Fruit fly (Drosophila melanogaster) whole organism, embryonic: ENCODE measurements around the gene CG32354.

ENCODE experiments used
- BtbVII ChIP-seq: fragments of 200-800 bp; sonication (Bioruptor generic); optimal IDR thresholded peaks from 3 replicates; lab custom pipeline; 2017; ENCODE audit warnings: missing biosample characterization, mild to moderate bottlenecking, missing genetic modification characterization
- CG10274 ChIP-seq: fragments of 200-800 bp; sonication (Bioruptor generic); optimal IDR thresholded peaks from 3 replicates; lab custom pipeline; 2017; ENCODE audit warnings: missing biosample characterization, mild to moderate bottlenecking, missing genetic modification characterization
- CG10654 ChIP-seq: fragments of 200-800 bp; sonication (Bioruptor generic); optimal IDR thresholded peaks from 2 replicates; lab custom pipeline; 2016; ENCODE audit warnings: missing biosample characterization, missing genetic modification characterization
- CG10979 ChIP-seq: fragments of 200-800 bp; sonication (Bioruptor generic); optimal IDR thresholded peaks from 2 replicates; lab custom pipeline; 2018; ENCODE audit warnings: missing biosample characterization, mild to moderate bottlenecking, missing genetic modification characterization, moderate library complexity
- CG11093 ChIP-seq: fragments of 200-800 bp; sonication (Bioruptor generic); IDR thresholded peaks from 3 replicates; pipeline ENCODE4 v1.3.6; 2022; ENCODE audit warnings: missing biosample characterization, missing genetic modification characterization
- CG11456 ChIP-seq: fragments of 200-800 bp; sonication (Bioruptor generic); IDR thresholded peaks from 3 replicates; pipeline ENCODE4 v1.3.6; 2022; ENCODE audit warnings: missing biosample characterization, missing genetic modification characterization
- CG13894 ChIP-seq: fragments of 200-800 bp; sonication (Bioruptor generic); optimal IDR thresholded peaks from 3 replicates; lab custom pipeline; 2018; ENCODE audit warnings: missing biosample characterization, mild to moderate bottlenecking, missing genetic modification characterization, moderate library complexity
- CG17802 ChIP-seq: fragments of 200-800 bp; sonication (Bioruptor generic); optimal IDR thresholded peaks from 2 replicates; lab custom pipeline; 2018; ENCODE audit warnings: missing biosample characterization, mild to moderate bottlenecking, missing genetic modification characterization, moderate library complexity
- CG18011 ChIP-seq: fragments of 200-800 bp; sonication (Bioruptor generic); optimal IDR thresholded peaks from 2 replicates; lab custom pipeline; 2017; ENCODE audit warnings: missing biosample characterization, missing genetic modification characterization, mild to moderate bottlenecking, moderate library complexity, missing genotype
- CG2678 ChIP-seq: fragments of 200-800 bp; sonication (Bioruptor generic); optimal IDR thresholded peaks from 3 replicates; lab custom pipeline; 2019; ENCODE audit warnings: missing biosample characterization, mild to moderate bottlenecking, missing genetic modification characterization, moderate library complexity
- CG2712 ChIP-seq: fragments of 200-800 bp; optimal IDR thresholded peaks from 3 replicates; lab custom pipeline; 2019; ENCODE audit warnings: missing biosample characterization, mild to moderate bottlenecking, missing genetic modification characterization, moderate library complexity
- CG31365 ChIP-seq: fragments of 200-800 bp; sonication (Bioruptor generic); optimal IDR thresholded peaks from 2 replicates; lab custom pipeline; 2018; ENCODE audit warnings: missing biosample characterization, mild to moderate bottlenecking, missing genetic modification characterization
- CG34376 ChIP-seq: fragments of 200-800 bp; sonication (Bioruptor generic); optimal IDR thresholded peaks from 2 replicates; lab custom pipeline; 2018; ENCODE audit warnings: missing biosample characterization, mild to moderate bottlenecking, missing genetic modification characterization
- CG5245 ChIP-seq: fragments of 200-800 bp; sonication (Bioruptor generic); optimal IDR thresholded peaks from 3 replicates; lab custom pipeline; 2016; ENCODE audit warnings: missing biosample characterization, missing genetic modification characterization
- CG6254 ChIP-seq: fragments of 200-800 bp; sonication (Bioruptor generic); optimal IDR thresholded peaks from 3 replicates; lab custom pipeline; 2017; ENCODE audit warnings: mild to moderate bottlenecking, missing biosample characterization, missing genetic modification reagents, missing genetic modification characterization
- CTCF ChIP-seq: fragments of 200-800 bp; sonication (Bioruptor generic); optimal IDR thresholded peaks from 2 replicates; lab custom pipeline; 2017; ENCODE audit warnings: missing biosample characterization, mild to moderate bottlenecking, missing genetic modification characterization, moderate library complexity
- Chrac-16 ChIP-seq: fragments of 200-800 bp; sonication (Bioruptor generic); optimal IDR thresholded peaks from 3 replicates; lab custom pipeline; 2016; ENCODE audit warnings: missing biosample characterization, missing genetic modification characterization
- Dref ChIP-seq: fragments of 200-800 bp; sonication (Bioruptor generic); IDR thresholded peaks from 2 replicates; pipeline ENCODE4 v1.3.6; 2022; ENCODE audit warnings: missing biosample characterization, missing genetic modification characterization
- E2f2 ChIP-seq: fragments of 200-800 bp; sonication (Bioruptor generic); IDR thresholded peaks from 2 replicates; pipeline ENCODE4 v1.3.6; 2022; ENCODE audit warnings: missing biosample characterization, missing genetic modification characterization
- Ets65A ChIP-seq: fragments of 200-800 bp; sonication (Bioruptor generic); peaks from one replicate; lab custom pipeline; 2016; ENCODE audit warnings: missing biosample characterization, missing genetic modification characterization
- Hr51 ChIP-seq, 2 experiments: fragments of 200-800 bp; sonication (Bioruptor generic); optimal IDR thresholded peaks; 2 replicates in 1 of 2; 3 replicates in 1 of 2; lab custom pipeline; 2016 to 2018; ENCODE audit warnings: missing biosample characterization in 2 of 2, missing genetic modification characterization in 2 of 2, mild to moderate bottlenecking in 1 of 2, moderate library complexity in 1 of 2
- Hr78 ChIP-seq, 2 experiments: fragments of 200-800 bp in 1 of 2; fragments of >200 bp in 1 of 2; sonication (Bioruptor generic) in 1 of 2; optimal IDR thresholded peaks; 2 replicates each; lab custom pipeline; 2017 to 2019; ENCODE audit warnings: missing biosample characterization in 2 of 2, missing genetic modification characterization in 2 of 2, mild to moderate bottlenecking in 1 of 2, moderate library complexity in 1 of 2
- Hsf ChIP-seq: fragments of 200-800 bp; sonication (Bioruptor generic); optimal IDR thresholded peaks from 3 replicates; lab custom pipeline; 2016; ENCODE audit warnings: missing biosample characterization, missing genetic modification characterization
- Myb ChIP-seq: fragments of 200-800 bp; sonication (Bioruptor generic); optimal IDR thresholded peaks from 2 replicates; lab custom pipeline; 2016; ENCODE audit warnings: missing biosample characterization, missing genetic modification characterization
- NFAT ChIP-seq: fragments of 200-800 bp; sonication (Bioruptor generic); IDR thresholded peaks from 2 replicates; pipeline ENCODE4 v1.3.6; 2022; ENCODE audit warnings: missing biosample characterization, missing genetic modification characterization
- ac ChIP-seq: fragments of 200-800 bp; sonication (Bioruptor generic); optimal IDR thresholded peaks from 3 replicates; lab custom pipeline; 2017; ENCODE audit warnings: missing biosample characterization, mild to moderate bottlenecking, missing genetic modification characterization
- chm ChIP-seq: fragments of 200-800 bp; sonication (Bioruptor generic); IDR thresholded peaks from 2 replicates; pipeline ENCODE4 v1.3.6; 2022; ENCODE audit warnings: missing biosample characterization, missing genetic modification characterization
- crc ChIP-seq: fragments of 200-800 bp; sonication (Bioruptor generic); optimal IDR thresholded peaks from 2 replicates; lab custom pipeline; 2016; ENCODE audit warnings: missing biosample characterization, missing genetic modification characterization
- croc ChIP-seq: fragments of 200-800 bp; sonication (Bioruptor generic); conservative IDR thresholded peaks from 3 replicates; pipeline ENCODE4 v1.3.6; 2022; ENCODE audit warnings: missing biosample characterization, missing genetic modification characterization
- dmrt11E ChIP-seq: fragments of 200-800 bp; sonication (Bioruptor generic); optimal IDR thresholded peaks from 3 replicates; lab custom pipeline; 2018; ENCODE audit warnings: missing biosample characterization, mild to moderate bottlenecking, missing genetic modification characterization, moderate library complexity
- dpn ChIP-seq, 2 experiments: fragments of 200-800 bp; sonication (Bioruptor generic); optimal IDR thresholded peaks; 3 replicates each; lab custom pipeline; 2016; ENCODE audit warnings: missing biosample characterization in 2 of 2, missing genetic modification characterization in 2 of 2
- emc ChIP-seq: fragments of 200-800 bp; sonication (Bioruptor generic); optimal IDR thresholded peaks from 2 replicates; lab custom pipeline; 2016; ENCODE audit warnings: missing biosample characterization, missing genetic modification characterization
- ems ChIP-seq: fragments of 200-800 bp; sonication (Bioruptor generic); optimal IDR thresholded peaks from 3 replicates; lab custom pipeline; 2016; ENCODE audit warnings: missing biosample characterization, missing genetic modification characterization
- exex ChIP-seq: fragments of 200-800 bp; sonication (Bioruptor generic); optimal IDR thresholded peaks from 4 replicates; lab custom pipeline; 2018; ENCODE audit warnings: missing biosample characterization, mild to moderate bottlenecking, missing genetic modification characterization, moderate library complexity
- gem ChIP-seq: fragments of 200-800 bp; sonication (Bioruptor generic); optimal IDR thresholded peaks from 2 replicates; lab custom pipeline; 2019; ENCODE audit warnings: missing biosample characterization, mild to moderate bottlenecking, missing genetic modification characterization, moderate library complexity
- hkb ChIP-seq, 2 experiments: fragments of 200-800 bp in 1 of 2; fragments of >200 bp in 1 of 2; sonication (Bioruptor generic) in 1 of 2; IDR thresholded peaks in 1 of 2; optimal IDR thresholded peaks in 1 of 2; 2 replicates each; pipeline versions ENCODE4 v1.3.6 to Lab custom; 2017 to 2022; ENCODE audit warnings: missing biosample characterization in 1 of 2, missing genetic modification characterization in 1 of 2
- hth ChIP-seq: fragments of >200 bp; optimal IDR thresholded peaks from 2 replicates; lab custom pipeline; 2017; ENCODE audit warnings: inconsistent platforms
- inv ChIP-seq: fragments of 200-800 bp; sonication (Bioruptor generic); IDR thresholded peaks from 2 replicates; pipeline ENCODE4 v1.3.6; 2022; ENCODE audit warnings: missing biosample characterization, missing genetic modification characterization; ENCODE audit not compliant: partially characterized antibody
- nau ChIP-seq: fragments of 200-800 bp; sonication (Bioruptor generic); optimal IDR thresholded peaks from 3 replicates; lab custom pipeline; 2017; ENCODE audit warnings: missing biosample characterization, mild to moderate bottlenecking, missing genetic modification characterization, missing genetic modification reagents
- nerfin-2 ChIP-seq: fragments of 200-800 bp; sonication (Bioruptor generic); IDR thresholded peaks from 2 replicates; pipeline ENCODE4 v1.3.6; 2022; ENCODE audit warnings: missing biosample characterization, missing genetic modification characterization; ENCODE audit not compliant: partially characterized antibody
- nmo ChIP-seq: fragments of 200-800 bp; sonication (Bioruptor generic); optimal IDR thresholded peaks from 2 replicates; lab custom pipeline; 2018; ENCODE audit warnings: missing biosample characterization, mild to moderate bottlenecking, missing genetic modification characterization, moderate library complexity
- phol ChIP-seq: fragments of 200-800 bp; sonication (Bioruptor generic); optimal IDR thresholded peaks from 3 replicates; lab custom pipeline; 2018; ENCODE audit warnings: missing biosample characterization, mild to moderate bottlenecking, missing genetic modification characterization, moderate library complexity
- prd ChIP-seq, 3 experiments: fragments of >200 bp in 2 of 3; fragments of 200-800 bp in 1 of 3; sonication (Bioruptor generic) in 1 of 3; optimal IDR thresholded peaks in 2 of 3; IDR thresholded peaks in 1 of 3; 2 replicates in 2 of 3; 3 replicates in 1 of 3; pipeline versions ENCODE4 v1.3.6 to Lab custom; 2017 to 2022; ENCODE audit warnings: missing biosample characterization in 1 of 3, missing genetic modification characterization in 1 of 3
- toy ChIP-seq: fragments of 200-800 bp; sonication (Bioruptor generic); IDR thresholded peaks from 2 replicates; pipeline ENCODE4 v1.3.6; 2022; ENCODE audit warnings: missing biosample characterization, missing genetic modification characterization
- zen ChIP-seq: fragments of 200-800 bp; sonication (Bioruptor generic); optimal IDR thresholded peaks from 3 replicates; lab custom pipeline; 2018; ENCODE audit warnings: missing biosample characterization, mild to moderate bottlenecking, missing genetic modification characterization, moderate library complexity
- zen2 ChIP-seq: fragments of 200-800 bp; sonication (Bioruptor generic); IDR thresholded peaks from 3 replicates; pipeline ENCODE4 v1.3.6; 2022; ENCODE audit warnings: missing biosample characterization, missing genetic modification characterization; ENCODE audit not compliant: partially characterized antibody
- zfh1 ChIP-seq: fragments of 200-800 bp; sonication (Bioruptor generic); IDR thresholded peaks from 3 replicates; pipeline ENCODE4 v1.3.6; 2022; ENCODE audit warnings: missing biosample characterization, missing genetic modification characterization

Gene CG32354

dm6 chr3L:8441745-8442575, 20.0 kb upstream of the CG32354 start, which contains the start of gene Unr (continued):
- TF ChIP-seq CG17802 (tag; lab: Kevin White, UChicago) (no peak), CG34376 (GFP tag; lab: Kevin White, UChicago) (peak; percentile 85), phol (tag; lab: Kevin White, UChicago) (peak; percentile 99), crc (GFP tag; lab: Kevin White, UChicago) (peak; percentile 62), zfh1 (peak; percentile 86), dmrt11E (tag; lab: Kevin White, UChicago) (peak; percentile 31), CG11093 (0 out of 3 replicates have a peak, but pooled peaks have one; percentile 24), gem (tag; lab: Kevin White, UChicago) (peak; percentile 83), CG2712 (tag; lab: Kevin White, UChicago) (peak; percentile 82), CG10654 (GFP tag; lab: Kevin White, UChicago) (peak; percentile 74), CG10979 (tag; lab: Kevin White, UChicago) (peak; percentile 61), hkb (optimal IDR thresholded peaks at IDR 0.05; lab: Kevin White, UChicago) (no peak), hkb (GFP tag; IDR thresholded peaks at IDR 0.05; lab: Robert Waterston, UW) (peak; percentile 71), CG6254 (peak; percentile 32), nerfin-2 (GFP tag; lab: Robert Waterston, UW) (no peak), CG31365 (tag; lab: Kevin White, UChicago) (peak; percentile 23), ems (GFP tag; lab: Kevin White, UChicago) (peak; percentile 78), Hr51 (GFP tag; optimal IDR thresholded peaks at IDR 0.05; lab: Kevin White, UChicago) (peak; percentile 77 to 86), toy (GFP tag; lab: Robert Waterston, UW) (0 out of 2 replicates have a peak, but pooled peaks have one; percentile 13), ac (GFP tag; lab: Kevin White, UChicago) (no peak), Myb (GFP tag; lab: Kevin White, UChicago) (peak; percentile 71), CG10274 (GFP tag; lab: Kevin White, UChicago) (no peak), exex (tag; lab: Kevin White, UChicago) (peak; percentile 34), inv (GFP tag; lab: Robert Waterston, UW) (no peak), Ets65A (GFP tag; lab: Kevin White, UChicago) (peak; percentile 96), CG5245 (GFP tag; lab: Kevin White, UChicago) (peak; percentile 79), CG11456 (no peak), hth (lab: Kevin White, UChicago) (no peak), nmo (GFP tag; lab: Kevin White, UChicago) (peak; percentile 78), Hsf (GFP tag; lab: Kevin White, UChicago) (peak; percentile 84), BtbVII (GFP tag; lab: Kevin White, UChicago) (peak; percentile 35), prd (optimal IDR thresholded peaks at IDR 0.05; lab: Kevin White, UChicago) (no peak), prd (GFP tag; IDR thresholded peaks at IDR 0.05; lab: Robert Waterston, UW) (peak; percentile 83), NFAT (peak; percentile 94; the same call in 1 of the 2 replicates), Dref (GFP tag; lab: Robert Waterston, UW) (no peak), chm (GFP tag; lab: Robert Waterston, UW) (peak; percentile 88), CG2678 (tag; lab: Kevin White, UChicago) (peak; percentile 81), CG18011 (GFP tag; lab: Kevin White, UChicago) (peak; percentile 53), CG13894 (no peak), croc (GFP tag; lab: Robert Waterston, UW) (no peak; the same call in 2 of the 3 replicates), zen (tag; lab: Kevin White, UChicago) (peak; percentile 30), CTCF (GFP tag; lab: Kevin White, UChicago) (no peak), dpn (GFP tag; optimal IDR thresholded peaks at IDR 0.05; lab: Kevin White, UChicago) (peak; percentile 83 to 86), nau (GFP tag; lab: Kevin White, UChicago) (peak; percentile 47), E2f2 (GFP tag; lab: Robert Waterston, UW) (peak; percentile 46; the same call in 1 of the 2 replicates), Chrac-16 (GFP tag; lab: Kevin White, UChicago) (peak; percentile 82), emc (GFP tag; lab: Kevin White, UChicago) (peak; percentile 56), zen2 (GFP tag; lab: Robert Waterston, UW) (no peak), Hr78 (GFP tag; optimal IDR thresholded peaks at IDR 0.05; lab: Kevin White, UChicago) (no peak)
